Worm (Caenorhabditis elegans): Measurements from ENCODE around the gene srw-1.
A peak's percentile ranks its signal among the peaks of the same experiment; 100 is the strongest.

srw-1 gene

ce11 chrV:15189567-15189966, 8.5 kb upstream of the srw-1 start, which contains the start of gene cyn-3 (continued):
- peak; percentile 28; the same call in 1 of the 2 replicates for TF ChIP-seq snpc-1.2 (GFP tag; IDR thresholded peaks at IDR 0.05)
- no peak for TF ChIP-seq Y75B8A.6 (GFP tag; IDR thresholded peaks at IDR 0.05)
- TF ChIP-seq nhr-41 (GFP tag; IDR thresholded peaks at IDR 0.05), result no peak
- TF ChIP-seq hmg-1.1 (GFP tag; IDR thresholded peaks at IDR 0.05), result peak; percentile 55
- no peak for TF ChIP-seq vab-7 (GFP tag; IDR thresholded peaks at IDR 0.05)
- peak; percentile 92 for TF ChIP-seq dve-1 (tag; optimal IDR thresholded peaks at IDR 0.05; ENCODE audit: insufficient read depth)
- TF ChIP-seq ceh-62 (tag; optimal IDR thresholded peaks at IDR 0.05), result no peak
- TF ChIP-seq dpl-1 (GFP tag; optimal IDR thresholded peaks at IDR 0.05), result peak; percentile 99
- TF ChIP-seq hlh-11 (tag; optimal IDR thresholded peaks at IDR 0.05), result peak; percentile 73
- peak; percentile 81 for TF ChIP-seq fkh-10 (GFP tag; optimal IDR thresholded peaks at IDR 0.05)
- no peak for TF ChIP-seq saeg-2 (GFP tag; IDR thresholded peaks at IDR 0.05)
- TF ChIP-seq hif-1 (tag; optimal IDR thresholded peaks at IDR 0.05), result peak in 1 of 2 experiments; percentile 60
- peak; percentile 18 for TF ChIP-seq aha-1 (tag)
- peak; percentile 59; the same call in 1 of the 2 replicates for TF ChIP-seq dmd-9 (GFP tag; IDR thresholded peaks at IDR 0.05)
- TF ChIP-seq madf-9 (GFP tag; conservative IDR thresholded peaks at IDR 0.05), result no peak
- TF ChIP-seq ceh-20 (GFP tag; IDR thresholded peaks at IDR 0.05), result no peak
- peak; percentile 82 for TF ChIP-seq nhr-77 (tag; optimal IDR thresholded peaks at IDR 0.05)
- TF ChIP-seq unc-130 (GFP tag; optimal IDR thresholded peaks at IDR 0.05), result peak; percentile 31
- no peak for TF ChIP-seq tag-97 (GFP tag; IDR thresholded peaks at IDR 0.05)
- TF ChIP-seq ztf-7 (tag; optimal IDR thresholded peaks at IDR 0.05), result peak; percentile 63
- TF ChIP-seq ama-1 (optimal IDR thresholded peaks at IDR 0.05), result peak; percentile 2
- 0 out of 2 replicates have a peak, but pooled peaks have one; percentile 44 for TF ChIP-seq pha-4 (GFP tag; IDR thresholded peaks at IDR 0.05)
- TF ChIP-seq pha-4 (tag; optimal IDR thresholded peaks at IDR 0.05), result peak; percentile 71
- TF ChIP-seq T20F7.1 (GFP tag; optimal IDR thresholded peaks at IDR 0.05), result peak; percentile 77
- no peak for TF ChIP-seq zfp-2 (tag; optimal IDR thresholded peaks at IDR 0.05)
- peak; percentile 99 for TF ChIP-seq nhr-6 (tag; optimal IDR thresholded peaks at IDR 0.05)
- no peak for TF ChIP-seq lim-7 (GFP tag; IDR thresholded peaks at IDR 0.05)
- TF ChIP-seq lin-1 (GFP tag; IDR thresholded peaks at IDR 0.05), result no peak
- TF ChIP-seq jun-1 (tag; optimal IDR thresholded peaks at IDR 0.05), result no peak
- TF ChIP-seq spr-3 (GFP tag; optimal IDR thresholded peaks at IDR 0.05), result no peak
- no peak for TF ChIP-seq cey-2 (tag; optimal IDR thresholded peaks at IDR 0.05; ENCODE audit: borderline replicate concordance, insufficient read depth)
- no peak for TF ChIP-seq ZK546.5 (tag; optimal IDR thresholded peaks at IDR 0.05)
- no peak for TF ChIP-seq F10B5.3 (tag; optimal IDR thresholded peaks at IDR 0.05)
- TF ChIP-seq duxl-1 (tag; optimal IDR thresholded peaks at IDR 0.05; ENCODE audit: poor library complexity), result peak; percentile 51
- TF ChIP-seq mep-1 (tag; optimal IDR thresholded peaks at IDR 0.05), result peak; percentile 86
- no peak for TF ChIP-seq daf-19 (GFP tag; conservative IDR thresholded peaks at IDR 0.05)
- peak; percentile 98 for TF ChIP-seq lin-38 (GFP tag; IDR thresholded peaks at IDR 0.05)
- peak; percentile 66 for TF ChIP-seq dmd-6 (GFP tag; IDR thresholded peaks at IDR 0.05)
- peak; percentile 45 for TF ChIP-seq F37D6.2 (tag; optimal IDR thresholded peaks at IDR 0.05)
- TF ChIP-seq Y105C5A.15 (GFP tag; IDR thresholded peaks at IDR 0.05), result no peak
- TF ChIP-seq lsy-2 (tag; optimal IDR thresholded peaks at IDR 0.05), result peak; percentile 32 to 94
- TF ChIP-seq mxl-2 (GFP tag; conservative IDR thresholded peaks at IDR 0.05), result no peak
- TF ChIP-seq lin-15B (tag; optimal IDR thresholded peaks at IDR 0.05), result peak; percentile 46

Measured in whole organism, L4 larva.